Fruit fly (Drosophila melanogaster) whole organism, prepupa: ENCODE results near the gene opm.

Experiments
- Blimp-1 ChIP-seq: fragments of 200-800 bp; sonication (Bioruptor generic); optimal IDR thresholded peaks from 3 replicates; lab custom pipeline; 2017; ENCODE audit warnings: missing biosample characterization, missing genetic modification characterization, mild to moderate bottlenecking, moderate library complexity, missing genetic modification reagents
- CG10631 ChIP-seq: fragments of 200-800 bp; sonication (Bioruptor generic); optimal IDR thresholded peaks from 2 replicates; lab custom pipeline; 2016; ENCODE audit warnings: missing biosample characterization, missing genetic modification characterization
- CG10669 ChIP-seq: fragments of 200-800 bp; sonication (Bioruptor generic); optimal IDR thresholded peaks from 3 replicates; lab custom pipeline; 2018; ENCODE audit warnings: missing biosample characterization, mild to moderate bottlenecking, missing genetic modification characterization, moderate library complexity
- CG11294 ChIP-seq: fragments of 200-800 bp; sonication (Bioruptor generic); IDR thresholded peaks from 2 replicates; pipeline ENCODE4 v1.3.6; 2022; ENCODE audit warnings: missing biosample characterization, missing genetic modification characterization
- CG11762 ChIP-seq: fragments of 200-800 bp; sonication (Bioruptor generic); optimal IDR thresholded peaks from 3 replicates; lab custom pipeline; 2016; ENCODE audit warnings: missing biosample characterization, missing genetic modification characterization; ENCODE audit not compliant: insufficient read depth
- CG1621 ChIP-seq: fragments of 200-800 bp; sonication (Bioruptor generic); optimal IDR thresholded peaks from 3 replicates; lab custom pipeline; 2018; ENCODE audit warnings: missing biosample characterization, mild to moderate bottlenecking, missing genetic modification characterization
- CG16779 ChIP-seq: fragments of 200-800 bp; sonication (Bioruptor generic); optimal IDR thresholded peaks from 3 replicates; lab custom pipeline; 2017; ENCODE audit warnings: missing biosample characterization, mild to moderate bottlenecking, missing genetic modification characterization
- CG31627 ChIP-seq: fragments of 200-800 bp; sonication (Bioruptor generic); optimal IDR thresholded peaks from 3 replicates; lab custom pipeline; 2016; ENCODE audit warnings: missing biosample characterization, missing genetic modification characterization
- CG32006 ChIP-seq: fragments of 200-800 bp; sonication (Bioruptor generic); optimal IDR thresholded peaks from 3 replicates; lab custom pipeline; 2017; ENCODE audit warnings: missing biosample characterization, mild to moderate bottlenecking, missing genetic modification characterization
- CG34406 ChIP-seq: fragments of 200-800 bp; sonication (Bioruptor generic); optimal IDR thresholded peaks from 3 replicates; lab custom pipeline; 2016; ENCODE audit warnings: missing biosample characterization, missing genetic modification characterization
- CG3919 ChIP-seq: fragments of 200-800 bp; sonication (Bioruptor generic); optimal IDR thresholded peaks from 3 replicates; lab custom pipeline; 2016; ENCODE audit warnings: missing biosample characterization, missing genetic modification characterization
- CG6276 ChIP-seq: fragments of 200-800 bp; sonication (Bioruptor generic); optimal IDR thresholded peaks from 2 replicates; lab custom pipeline; 2017; ENCODE audit warnings: missing biosample characterization, mild to moderate bottlenecking, missing genetic modification characterization
- CG6792 ChIP-seq: fragments of 200-800 bp; sonication (Bioruptor generic); optimal IDR thresholded peaks from 3 replicates; lab custom pipeline; 2016; ENCODE audit warnings: missing biosample characterization, missing genetic modification characterization
- CG6808 ChIP-seq: fragments of 200-800 bp; sonication (Bioruptor generic); optimal IDR thresholded peaks from 3 replicates; lab custom pipeline; 2017; ENCODE audit warnings: missing biosample characterization, missing genetic modification characterization, mild to moderate bottlenecking, moderate library complexity, missing genetic modification reagents
- CG8119 ChIP-seq: fragments of 200-800 bp; sonication (Bioruptor generic); IDR thresholded peaks from 3 replicates; pipeline ENCODE4 v1.3.6; 2022; ENCODE audit warnings: missing biosample characterization, missing genetic modification characterization
- CG8632 ChIP-seq: fragments of 200-800 bp; sonication (Bioruptor generic); optimal IDR thresholded peaks from 3 replicates; lab custom pipeline; 2016; ENCODE audit warnings: missing biosample characterization, missing genetic modification characterization
- CG9139 ChIP-seq: fragments of 200-800 bp; sonication (Bioruptor generic); optimal IDR thresholded peaks from 3 replicates; lab custom pipeline; 2017; ENCODE audit warnings: missing biosample characterization, mild to moderate bottlenecking, missing genetic modification characterization
- Eip75B ChIP-seq: fragments of 200-800 bp; sonication (Bioruptor generic); optimal IDR thresholded peaks from 3 replicates; lab custom pipeline; 2016; ENCODE audit warnings: missing biosample characterization, missing genetic modification characterization
- Eip78C ChIP-seq: fragments of 200-800 bp; sonication (Bioruptor generic); peaks from one replicate; lab custom pipeline; 2016; ENCODE audit warnings: missing biosample characterization, missing genetic modification characterization
- Ets96B ChIP-seq: fragments of 200-800 bp; optimal IDR thresholded peaks from 2 replicates; lab custom pipeline; 2019; ENCODE audit warnings: missing biosample characterization, mild to moderate bottlenecking, missing genetic modification characterization, moderate library complexity
- Gug ChIP-seq: fragments of 200-800 bp; sonication (Bioruptor generic); IDR thresholded peaks from 2 replicates; pipeline ENCODE4 v1.3.6; 2022; ENCODE audit warnings: missing biosample characterization, missing genetic modification characterization
- Hr38 ChIP-seq: sonication (Bioruptor generic); optimal IDR thresholded peaks from 2 replicates; lab custom pipeline; 2016; ENCODE audit warnings: missing biosample characterization, missing genetic modification characterization
- Hr4 ChIP-seq: fragments of 200-800 bp; sonication (Bioruptor generic); optimal IDR thresholded peaks from 3 replicates; lab custom pipeline; 2016; ENCODE audit warnings: missing biosample characterization, missing genetic modification characterization
- Lpt ChIP-seq: fragments of 200-800 bp; sonication (Bioruptor generic); optimal IDR thresholded peaks from 3 replicates; lab custom pipeline; 2016; ENCODE audit warnings: missing biosample characterization, missing genetic modification characterization
- Met ChIP-seq: fragments of 200-800 bp; sonication (Bioruptor generic); optimal IDR thresholded peaks from 3 replicates; lab custom pipeline; 2016; ENCODE audit warnings: missing biosample characterization, missing genetic modification characterization
- OdsH ChIP-seq: fragments of 200-800 bp; sonication (Bioruptor generic); optimal IDR thresholded peaks from 3 replicates; lab custom pipeline; 2016; ENCODE audit warnings: missing biosample characterization, missing genetic modification characterization
- Smox ChIP-seq: fragments of 200-800 bp; sonication (Bioruptor generic); optimal IDR thresholded peaks from 3 replicates; lab custom pipeline; 2016; ENCODE audit warnings: missing biosample characterization, missing genetic modification characterization
- Sox102F ChIP-seq: fragments of 200-800 bp; sonication (Bioruptor generic); optimal IDR thresholded peaks from 2 replicates; lab custom pipeline; 2016; ENCODE audit warnings: missing biosample characterization, mild to moderate bottlenecking, missing genetic modification characterization
- Sox15 ChIP-seq: fragments of 200-800 bp; sonication (Bioruptor generic); optimal IDR thresholded peaks from 3 replicates; lab custom pipeline; 2016; ENCODE audit warnings: missing biosample characterization, missing genetic modification characterization
- achi ChIP-seq: fragments of 200-800 bp; sonication (Bioruptor generic); optimal IDR thresholded peaks from 3 replicates; lab custom pipeline; 2016; ENCODE audit warnings: missing biosample characterization, missing genetic modification characterization
- acj6 ChIP-seq: fragments of 200-800 bp; sonication (Bioruptor generic); optimal IDR thresholded peaks from 3 replicates; lab custom pipeline; 2016; ENCODE audit warnings: missing biosample characterization, missing genetic modification characterization
- cyc ChIP-seq: fragments of 200-800 bp; sonication (Bioruptor generic); optimal IDR thresholded peaks from 3 replicates; lab custom pipeline; 2016; ENCODE audit warnings: missing biosample characterization, missing genetic modification characterization
- dac ChIP-seq: fragments of 200-800 bp; sonication (Bioruptor generic); optimal IDR thresholded peaks from 2 replicates; lab custom pipeline; 2017; ENCODE audit warnings: missing biosample characterization, mild to moderate bottlenecking, missing genetic modification characterization
- dsx ChIP-seq: fragments of 200-800 bp; optimal IDR thresholded peaks from 3 replicates; lab custom pipeline; 2019; ENCODE audit warnings: missing biosample characterization, mild to moderate bottlenecking, missing genetic modification characterization, moderate library complexity; ENCODE audit not compliant: poor library complexity, severe bottlenecking
- eg ChIP-seq: fragments of 200-800 bp; sonication (Bioruptor generic); IDR thresholded peaks from 3 replicates; pipeline ENCODE4 v1.3.6; 2022; ENCODE audit warnings: missing biosample characterization, missing genetic modification characterization
- esn ChIP-seq: fragments of 200-800 bp; sonication (Bioruptor generic); optimal IDR thresholded peaks from 2 replicates; lab custom pipeline; 2016; ENCODE audit warnings: missing biosample characterization, mild to moderate bottlenecking, missing genetic modification characterization, moderate library complexity
- fd59A ChIP-seq: fragments of 200-800 bp; sonication (Bioruptor generic); optimal IDR thresholded peaks from 2 replicates; lab custom pipeline; 2017; ENCODE audit warnings: missing biosample characterization, mild to moderate bottlenecking, missing genetic modification characterization, missing genetic modification reagents
- fd85E ChIP-seq: fragments of 200-800 bp; sonication (Bioruptor generic); optimal IDR thresholded peaks from 3 replicates; lab custom pipeline; 2016; ENCODE audit warnings: missing biosample characterization, missing genetic modification characterization
- fkh ChIP-seq: fragments of 200-800 bp; sonication (Bioruptor generic); optimal IDR thresholded peaks from 3 replicates; lab custom pipeline; 2017; ENCODE audit warnings: missing biosample characterization, mild to moderate bottlenecking, missing genetic modification characterization, moderate library complexity
- lz ChIP-seq: fragments of 200-800 bp; sonication (Bioruptor generic); optimal IDR thresholded peaks from 3 replicates; lab custom pipeline; 2016; ENCODE audit warnings: missing biosample characterization, missing genetic modification characterization
- net ChIP-seq: fragments of 200-800 bp; sonication (Bioruptor generic); optimal IDR thresholded peaks from 3 replicates; lab custom pipeline; 2016; ENCODE audit warnings: missing biosample characterization, missing genetic modification characterization
- pdm3 ChIP-seq: fragments of 200-800 bp; sonication (Bioruptor generic); optimal IDR thresholded peaks from 3 replicates; lab custom pipeline; 2016; ENCODE audit warnings: missing biosample characterization, missing genetic modification characterization
- salr ChIP-seq, 2 experiments: fragments of 200-800 bp; sonication (Bioruptor generic); optimal IDR thresholded peaks; 3 replicates each; lab custom pipeline; 2016 to 2018; ENCODE audit warnings: missing biosample characterization in 2 of 2, missing genetic modification characterization in 2 of 2, mild to moderate bottlenecking in 1 of 2
- spab ChIP-seq: fragments of 200-800 bp; sonication (Bioruptor generic); optimal IDR thresholded peaks from 2 replicates; lab custom pipeline; 2017; ENCODE audit warnings: missing biosample characterization, mild to moderate bottlenecking, missing genetic modification characterization, missing genetic modification reagents
- ss ChIP-seq, 2 experiments: fragments of 200-800 bp; sonication (Bioruptor generic); optimal IDR thresholded peaks; 2 replicates in 1 of 2; 3 replicates in 1 of 2; lab custom pipeline; 2017 to 2018; ENCODE audit warnings: mild to moderate bottlenecking in 2 of 2, missing biosample characterization in 2 of 2, missing genetic modification characterization in 2 of 2, moderate library complexity in 1 of 2
- svp ChIP-seq: fragments of 200-800 bp; sonication (Bioruptor generic); peaks from one replicate; lab custom pipeline; 2016; ENCODE audit warnings: missing biosample characterization, missing genetic modification characterization
- topi ChIP-seq: fragments of 200-800 bp; sonication (Bioruptor generic); optimal IDR thresholded peaks from 3 replicates; lab custom pipeline; 2016; ENCODE audit warnings: missing biosample characterization, missing genetic modification characterization

opm gene

dm6 chrX:15043013-15043699, 23.1 kb downstream of the opm start (continued):
- peak; percentile 50 for TF ChIP-seq dac (GFP tag; lab: Kevin White, UChicago)
- peak; percentile 85 for TF ChIP-seq CG3919
- TF ChIP-seq CG34406: peak; percentile 74
- TF ChIP-seq achi: peak; percentile 77
- TF ChIP-seq Gug (GFP tag; lab: Robert Waterston, UW): peak; percentile 87
- peak; percentile 63 for TF ChIP-seq CG16779 (tag; lab: Kevin White, UChicago)
- peak; percentile 35 for TF ChIP-seq CG11762 (GFP tag; lab: Kevin White, UChicago)
- TF ChIP-seq Eip75B (GFP tag; lab: Kevin White, UChicago): peak; percentile 80
- TF ChIP-seq dsx (GFP tag; lab: Kevin White, UChicago): peak; percentile 40
- TF ChIP-seq acj6 (GFP tag; lab: Kevin White, UChicago): peak; percentile 80
- peak; percentile 13 to 60 for TF ChIP-seq salr (GFP tag; optimal IDR thresholded peaks at IDR 0.05; lab: Kevin White, UChicago)
- TF ChIP-seq CG6276 (GFP tag; lab: Kevin White, UChicago): peak; percentile 79
- peak; percentile 84 for TF ChIP-seq topi (GFP tag; lab: Kevin White, UChicago)
- peak; percentile 94 for TF ChIP-seq Eip78C (GFP tag; lab: Kevin White, UChicago)
- TF ChIP-seq svp (GFP tag; lab: Kevin White, UChicago): peak; percentile 89
- TF ChIP-seq eg (GFP tag; lab: Robert Waterston, UW): peak; percentile 95

DNA sequence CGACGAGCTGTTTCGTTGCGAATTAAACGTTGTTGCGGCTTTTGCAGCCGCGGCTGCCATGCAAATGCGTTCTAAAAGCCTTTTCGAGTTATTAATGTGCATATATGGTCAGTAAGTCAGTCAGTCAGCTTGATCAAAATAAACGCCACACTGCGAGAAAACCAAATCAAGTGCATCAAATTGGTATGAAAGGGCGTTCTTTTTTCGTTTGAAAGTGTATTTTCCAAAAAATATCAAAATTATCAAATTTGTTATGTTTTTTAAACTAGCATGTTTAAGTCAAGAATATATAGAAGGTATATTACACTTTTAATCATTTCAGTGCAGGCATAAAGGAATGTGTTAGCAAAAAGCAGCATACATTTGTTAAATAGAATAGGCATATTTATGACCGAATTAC, 23.7 kb downstream of the opm start:
- TF ChIP-seq CG9139 (GFP tag; lab: Kevin White, UChicago) (no peak), Hr4 (no peak), CG32006 (peak; percentile 37), spab (GFP tag; lab: Kevin White, UChicago) (no peak), cyc (GFP tag; lab: Kevin White, UChicago) (peak; percentile 26), Met (GFP tag; lab: Kevin White, UChicago) (peak; percentile 33), pdm3 (peak; percentile 23), OdsH (GFP tag; lab: Kevin White, UChicago) (peak; percentile 7), Hr38 (GFP tag; lab: Kevin White, UChicago) (no peak), dac (GFP tag; lab: Kevin White, UChicago) (no peak), CG31627 (GFP tag; lab: Kevin White, UChicago) (peak; percentile 48), fkh (GFP tag; lab: Kevin White, UChicago) (no peak), CG10631 (no peak), esn (peak; percentile 34), Blimp-1 (GFP tag; lab: Kevin White, UChicago) (no peak), CG6276 (GFP tag; lab: Kevin White, UChicago) (peak; percentile 43), fd85E (GFP tag; lab: Kevin White, UChicago) (no peak), acj6 (GFP tag; lab: Kevin White, UChicago) (no peak), CG8632 (GFP tag; lab: Kevin White, UChicago) (no peak), lz (peak; percentile 11), fd59A (GFP tag; lab: Kevin White, UChicago) (no peak), CG11762 (GFP tag; lab: Kevin White, UChicago) (no peak), net (GFP tag; lab: Kevin White, UChicago) (no peak), Lpt (GFP tag; lab: Kevin White, UChicago) (no peak), CG6792 (GFP tag; lab: Kevin White, UChicago) (no peak), Sox15 (GFP tag; lab: Kevin White, UChicago) (no peak), Sox102F (GFP tag; lab: Kevin White, UChicago) (peak; percentile 35), eg (GFP tag; lab: Robert Waterston, UW) (peak; percentile 73), ss (GFP tag; optimal IDR thresholded peaks at IDR 0.05; lab: Kevin White, UChicago) (no peak), Eip78C (GFP tag; lab: Kevin White, UChicago) (peak; percentile 75), CG10669 (GFP tag; lab: Kevin White, UChicago) (peak; percentile 28), CG6808 (GFP tag; lab: Kevin White, UChicago) (no peak), CG34406 (peak; percentile 48), CG1621 (tag; lab: Kevin White, UChicago) (no peak), Gug (GFP tag; lab: Robert Waterston, UW) (no peak), Eip75B (GFP tag; lab: Kevin White, UChicago) (peak; percentile 21), Smox (GFP tag; lab: Kevin White, UChicago) (peak; percentile 15), CG8119 (0 out of 3 replicates have a peak, but pooled peaks have one; percentile 33), topi (GFP tag; lab: Kevin White, UChicago) (peak; percentile 42), Ets96B (tag; lab: Kevin White, UChicago) (no peak), CG3919 (peak; percentile 35), CG11294 (GFP tag; lab: Robert Waterston, UW) (peak; percentile 34; the same call in 1 of the 2 replicates)
